Fruit fly (Drosophila melanogaster) whole organism, embryonic: ENCODE data around the gene CG5381.

Source experiments
- ATbp ChIP-seq: fragments of 200-800 bp; sonication (Bioruptor generic); optimal IDR thresholded peaks from 2 replicates; lab custom pipeline; 2017; ENCODE audit warnings: missing biosample characterization, mild to moderate bottlenecking, missing genetic modification characterization, missing genetic modification reagents
- CG10147 ChIP-seq: fragments of 200-800 bp; sonication (Bioruptor generic); optimal IDR thresholded peaks from 2 replicates; lab custom pipeline; 2019; ENCODE audit warnings: missing biosample characterization, mild to moderate bottlenecking, missing genetic modification characterization, moderate library complexity
- CG10959 ChIP-seq: fragments of 200-800 bp; sonication (Bioruptor generic); IDR thresholded peaks from 2 replicates; pipeline ENCODE4 v1.3.6; 2022; ENCODE audit warnings: missing biosample characterization, missing genetic modification characterization
- CG12391 ChIP-seq: fragments of 200-800 bp; sonication (Bioruptor generic); optimal IDR thresholded peaks from 3 replicates; lab custom pipeline; 2018; ENCODE audit warnings: missing biosample characterization, mild to moderate bottlenecking, missing genetic modification characterization, moderate library complexity
- CG12942 ChIP-seq: fragments of 200-800 bp; sonication (Bioruptor generic); optimal IDR thresholded peaks from 3 replicates; lab custom pipeline; 2016; ENCODE audit warnings: missing biosample characterization, missing genetic modification characterization
- CG13296 ChIP-seq: fragments of 200-800 bp; sonication (Bioruptor generic); optimal IDR thresholded peaks from 3 replicates; lab custom pipeline; 2018; ENCODE audit warnings: missing biosample characterization, mild to moderate bottlenecking, missing genetic modification characterization
- CG14014 ChIP-seq: fragments of 200-800 bp; sonication (Bioruptor generic); IDR thresholded peaks from 2 replicates; pipeline ENCODE4 v1.3.6; 2022; ENCODE audit warnings: missing biosample characterization, missing genetic modification characterization
- CG14710 ChIP-seq: fragments of 200-800 bp; sonication (Bioruptor generic); optimal IDR thresholded peaks from 3 replicates; lab custom pipeline; 2019; ENCODE audit warnings: missing biosample characterization, mild to moderate bottlenecking, missing genetic modification characterization, moderate library complexity
- CG15073 ChIP-seq: fragments of 200-800 bp; sonication (Bioruptor generic); optimal IDR thresholded peaks from 2 replicates; lab custom pipeline; 2016; ENCODE audit warnings: missing biosample characterization, missing genetic modification characterization
- CG1529 ChIP-seq: fragments of 200-800 bp; sonication (Bioruptor generic); optimal IDR thresholded peaks from 3 replicates; lab custom pipeline; 2018; ENCODE audit warnings: missing biosample characterization, missing genetic modification characterization
- CG18011 ChIP-seq: fragments of 200-800 bp; sonication (Bioruptor generic); optimal IDR thresholded peaks from 2 replicates; lab custom pipeline; 2017; ENCODE audit warnings: missing biosample characterization, missing genetic modification characterization, mild to moderate bottlenecking, moderate library complexity, missing genotype
- CG18262 ChIP-seq: fragments of 200-800 bp; optimal IDR thresholded peaks from 3 replicates; lab custom pipeline; 2019; ENCODE audit warnings: missing biosample characterization, mild to moderate bottlenecking, missing genetic modification characterization, moderate library complexity
- CG2120 ChIP-seq: fragments of 200-800 bp; sonication (Bioruptor generic); optimal IDR thresholded peaks from 3 replicates; lab custom pipeline; 2016; ENCODE audit warnings: missing biosample characterization, missing genetic modification characterization
- CG2202 ChIP-seq: fragments of 200-800 bp; sonication (Bioruptor generic); optimal IDR thresholded peaks from 2 replicates; lab custom pipeline; 2018; ENCODE audit warnings: missing biosample characterization, mild to moderate bottlenecking, missing genetic modification characterization
- CG2875 ChIP-seq: fragments of 200-800 bp; sonication (Bioruptor generic); optimal IDR thresholded peaks from 2 replicates; lab custom pipeline; 2017; ENCODE audit warnings: missing biosample characterization, mild to moderate bottlenecking, missing genetic modification characterization, missing genetic modification reagents
- CG4328 ChIP-seq: fragments of 200-800 bp; sonication (Bioruptor generic); optimal IDR thresholded peaks from 3 replicates; lab custom pipeline; 2017; ENCODE audit warnings: missing biosample characterization, missing genetic modification reagents, missing genetic modification characterization
- CG4707 ChIP-seq: fragments of 200-800 bp; sonication (Bioruptor generic); optimal IDR thresholded peaks from 2 replicates; lab custom pipeline; 2018; ENCODE audit warnings: missing biosample characterization, mild to moderate bottlenecking, missing genetic modification characterization, moderate library complexity
- CG4730 ChIP-seq: fragments of 200-800 bp; sonication (Bioruptor generic); IDR thresholded peaks from 2 replicates; pipeline ENCODE4 v1.3.6; 2022; ENCODE audit warnings: missing biosample characterization, missing genetic modification characterization
- CG5245 ChIP-seq: fragments of 200-800 bp; sonication (Bioruptor generic); optimal IDR thresholded peaks from 3 replicates; lab custom pipeline; 2016; ENCODE audit warnings: missing biosample characterization, missing genetic modification characterization
- CG6689 ChIP-seq: fragments of 200-800 bp; sonication (Bioruptor generic); IDR thresholded peaks from 2 replicates; pipeline ENCODE4 v1.3.6; 2022; ENCODE audit warnings: missing biosample characterization, missing genetic modification characterization
- CG8388 ChIP-seq: fragments of 200-800 bp; sonication (Bioruptor generic); optimal IDR thresholded peaks from 2 replicates; lab custom pipeline; 2019; ENCODE audit warnings: missing biosample characterization, mild to moderate bottlenecking, missing genetic modification characterization, moderate library complexity
- CG8924 ChIP-seq: fragments of 200-800 bp; optimal IDR thresholded peaks from 3 replicates; lab custom pipeline; 2019; ENCODE audit warnings: missing biosample characterization, mild to moderate bottlenecking, missing genetic modification characterization, moderate library complexity
- D ChIP-seq, 2 experiments: fragments of 200-800 bp in 1 of 2; fragments of >200 bp in 1 of 2; sonication (Bioruptor generic) in 1 of 2; optimal IDR thresholded peaks; 2 replicates in 1 of 2; 3 replicates in 1 of 2; lab custom pipeline; 2017; ENCODE audit warnings: mild to moderate bottlenecking in 1 of 2, missing biosample characterization in 1 of 2, missing genetic modification characterization in 1 of 2, missing genetic modification reagents in 1 of 2
- Fer3 ChIP-seq: fragments of 200-800 bp; sonication (Bioruptor generic); optimal IDR thresholded peaks from 2 replicates; lab custom pipeline; 2018; ENCODE audit warnings: missing biosample characterization, mild to moderate bottlenecking, missing genetic modification characterization, moderate library complexity
- Gsc ChIP-seq: fragments of 200-800 bp; sonication (Bioruptor generic); IDR thresholded peaks from 2 replicates; pipeline ENCODE4 v1.3.6; 2022; ENCODE audit warnings: missing biosample characterization, missing genetic modification characterization
- Meics ChIP-seq: fragments of 200-800 bp; sonication (Bioruptor generic); optimal IDR thresholded peaks from 2 replicates; lab custom pipeline; 2017; ENCODE audit warnings: missing biosample characterization, mild to moderate bottlenecking, missing genetic modification characterization
- Pdp1 ChIP-seq, 2 experiments: fragments of 200-800 bp; sonication (Bioruptor generic); optimal IDR thresholded peaks; 3 replicates each; lab custom pipeline; 2016; ENCODE audit warnings: missing biosample characterization in 2 of 2, missing genetic modification characterization in 2 of 2, mild to moderate bottlenecking in 1 of 2, moderate library complexity in 1 of 2
- Sox100B ChIP-seq: fragments of 200-800 bp; sonication (Bioruptor generic); optimal IDR thresholded peaks from 3 replicates; lab custom pipeline; 2018; ENCODE audit warnings: missing biosample characterization, mild to moderate bottlenecking, missing genetic modification characterization
- az2 ChIP-seq: fragments of 200-800 bp; sonication (Bioruptor generic); optimal IDR thresholded peaks from 3 replicates; lab custom pipeline; 2016; ENCODE audit warnings: missing biosample characterization, missing genetic modification characterization
- bsh ChIP-seq, 2 experiments: fragments of 200-800 bp; sonication (Bioruptor generic); optimal IDR thresholded peaks; 2 replicates each; lab custom pipeline; 2017 to 2018; ENCODE audit warnings: mild to moderate bottlenecking in 2 of 2, missing biosample characterization in 2 of 2, missing genetic modification characterization in 2 of 2, moderate library complexity in 1 of 2
- dmrt11E ChIP-seq: fragments of 200-800 bp; sonication (Bioruptor generic); optimal IDR thresholded peaks from 3 replicates; lab custom pipeline; 2018; ENCODE audit warnings: missing biosample characterization, mild to moderate bottlenecking, missing genetic modification characterization, moderate library complexity
- ewg ChIP-seq: fragments of 200-800 bp; sonication (Bioruptor generic); optimal IDR thresholded peaks from 3 replicates; lab custom pipeline; 2017; ENCODE audit warnings: mild to moderate bottlenecking, missing biosample characterization, missing genetic modification reagents, missing genetic modification characterization
- eyg ChIP-seq: fragments of 200-800 bp; sonication (Bioruptor generic); optimal IDR thresholded peaks from 3 replicates; lab custom pipeline; 2016; ENCODE audit warnings: missing biosample characterization, missing genetic modification characterization
- insv ChIP-seq, 2 experiments: fragments of 200-800 bp; sonication (Bioruptor generic); optimal IDR thresholded peaks; 3 replicates each; lab custom pipeline; 2016 to 2018; ENCODE audit warnings: missing biosample characterization in 2 of 2, missing genetic modification characterization in 2 of 2
- kay ChIP-seq: fragments of 200-800 bp; sonication (Bioruptor generic); optimal IDR thresholded peaks from 2 replicates; lab custom pipeline; 2016; ENCODE audit warnings: missing biosample characterization, missing genetic modification characterization
- klu ChIP-seq: fragments of 200-800 bp; sonication (Bioruptor generic); IDR thresholded peaks from 2 replicates; pipeline ENCODE4 v1.3.6; 2022; ENCODE audit warnings: missing biosample characterization, missing genetic modification characterization
- lola ChIP-seq, 3 experiments: fragments of >200 bp in 2 of 3; fragments of 200-800 bp in 1 of 3; sonication (Bioruptor generic) in 1 of 3; optimal IDR thresholded peaks; 2 replicates each; lab custom pipeline; 2017 to 2019; ENCODE audit warnings: missing biosample characterization in 3 of 3, missing genetic modification characterization in 3 of 3, mild to moderate bottlenecking in 1 of 3, moderate library complexity in 1 of 3
- nerfin-1 ChIP-seq: fragments of 200-800 bp; sonication (Bioruptor generic); optimal IDR thresholded peaks from 3 replicates; lab custom pipeline; 2019; ENCODE audit warnings: missing biosample characterization, mild to moderate bottlenecking, missing genetic modification characterization, moderate library complexity
- nmo ChIP-seq: fragments of 200-800 bp; sonication (Bioruptor generic); optimal IDR thresholded peaks from 2 replicates; lab custom pipeline; 2018; ENCODE audit warnings: missing biosample characterization, mild to moderate bottlenecking, missing genetic modification characterization, moderate library complexity
- phol ChIP-seq: fragments of 200-800 bp; sonication (Bioruptor generic); optimal IDR thresholded peaks from 3 replicates; lab custom pipeline; 2018; ENCODE audit warnings: missing biosample characterization, mild to moderate bottlenecking, missing genetic modification characterization, moderate library complexity
- pros ChIP-seq: fragments of 200-800 bp; sonication (Bioruptor generic); optimal IDR thresholded peaks from 3 replicates; lab custom pipeline; 2019; ENCODE audit warnings: missing biosample characterization, mild to moderate bottlenecking, missing genetic modification characterization, moderate library complexity
- psq ChIP-seq: fragments of 200-800 bp; sonication (Bioruptor generic); optimal IDR thresholded peaks from 2 replicates; lab custom pipeline; 2017; ENCODE audit warnings: missing biosample characterization, missing genetic modification characterization
- scrt ChIP-seq: fragments of 200-800 bp; sonication (Bioruptor generic); optimal IDR thresholded peaks from 2 replicates; lab custom pipeline; 2018; ENCODE audit warnings: missing biosample characterization, mild to moderate bottlenecking, missing genetic modification characterization, moderate library complexity
- sisA ChIP-seq: fragments of 200-800 bp; sonication (Bioruptor generic); IDR thresholded peaks from 2 replicates; pipeline ENCODE4 v1.3.6; 2022; ENCODE audit warnings: missing biosample characterization, missing genetic modification characterization
- ssp ChIP-seq: fragments of 200-800 bp; sonication (Bioruptor generic); IDR thresholded peaks from 2 replicates; pipeline ENCODE4 v1.3.6; 2022; ENCODE audit warnings: missing biosample characterization, missing genetic modification characterization
- tgo ChIP-seq: fragments of 200-800 bp; sonication (Bioruptor generic); IDR thresholded peaks from 3 replicates; pipeline ENCODE4 v1.3.6; 2022; ENCODE audit warnings: missing biosample characterization, missing genetic modification characterization
- toy ChIP-seq: fragments of 200-800 bp; sonication (Bioruptor generic); IDR thresholded peaks from 2 replicates; pipeline ENCODE4 v1.3.6; 2022; ENCODE audit warnings: missing biosample characterization, missing genetic modification characterization
- unpg ChIP-seq: fragments of 200-800 bp; sonication (Bioruptor generic); optimal IDR thresholded peaks from 3 replicates; lab custom pipeline; 2018; ENCODE audit warnings: missing biosample characterization, mild to moderate bottlenecking, missing genetic modification characterization, moderate library complexity
- vfl ChIP-seq: fragments of 200-800 bp; sonication (Bioruptor generic); optimal IDR thresholded peaks from 2 replicates; lab custom pipeline; 2016; ENCODE audit warnings: missing biosample characterization, missing genetic modification characterization

The CG5381 gene

dm6 chr2L:10351130-10351529 is 28.2 kb upstream of the CG5381 start (continued):
- TF ChIP-seq tgo (peak; percentile 36; the same call in 1 of the 3 replicates), unpg (GFP tag; lab: Kevin White, UChicago) (no peak), D (optimal IDR thresholded peaks at IDR 0.05; lab: Kevin White, UChicago) (no peak), D (GFP tag; optimal IDR thresholded peaks at IDR 0.05; lab: Kevin White, UChicago) (peak; percentile 20), CG13296 (GFP tag; lab: Kevin White, UChicago) (no peak), CG14014 (GFP tag; lab: Robert Waterston, UW) (no peak), CG8924 (peak; percentile 17), lola (GFP tag; optimal IDR thresholded peaks at IDR 0.05; lab: Kevin White, UChicago) (peak in 1 of 3 experiments; percentile 79), CG2120 (no peak), CG4707 (GFP tag; lab: Kevin White, UChicago) (no peak), toy (GFP tag; lab: Robert Waterston, UW) (no peak), CG14710 (peak; percentile 48), Fer3 (no peak), CG2202 (tag; lab: Kevin White, UChicago) (peak; percentile 12), CG15073 (no peak), nerfin-1 (tag; lab: Kevin White, UChicago) (peak; percentile 20), az2 (GFP tag; lab: Kevin White, UChicago) (peak; percentile 14), CG12942 (no peak), CG10959 (no peak), CG2875 (GFP tag; lab: Kevin White, UChicago) (peak; percentile 18), dmrt11E (tag; lab: Kevin White, UChicago) (peak; percentile 65), CG10147 (GFP tag; lab: Kevin White, UChicago) (no peak), Pdp1 (GFP tag; optimal IDR thresholded peaks at IDR 0.05; lab: Kevin White, UChicago) (no peak), scrt (no peak), phol (tag; lab: Kevin White, UChicago) (peak; percentile 45), Meics (GFP tag; lab: Kevin White, UChicago) (no peak), psq (GFP tag; lab: Kevin White, UChicago) (no peak), insv (GFP tag; optimal IDR thresholded peaks at IDR 0.05; lab: Kevin White, UChicago) (no peak), CG1529 (GFP tag; lab: Kevin White, UChicago) (peak; percentile 20), CG8388 (GFP tag; lab: Kevin White, UChicago) (peak; percentile 29), CG4328 (GFP tag; lab: Kevin White, UChicago) (no peak), eyg (no peak), CG4730 (GFP tag; lab: Robert Waterston, UW) (0 out of 2 replicates have a peak, but pooled peaks have one; percentile 9), pros (GFP tag; lab: Kevin White, UChicago) (peak; percentile 33), bsh (GFP tag; optimal IDR thresholded peaks at IDR 0.05; lab: Kevin White, UChicago) (peak in 1 of 2 experiments; percentile 51), ewg (GFP tag; lab: Kevin White, UChicago) (peak; percentile 13), vfl (no peak), ATbp (GFP tag; lab: Kevin White, UChicago) (no peak), kay (no peak), CG5245 (GFP tag; lab: Kevin White, UChicago) (no peak), Gsc (GFP tag; lab: Robert Waterston, UW) (no peak), klu (GFP tag; lab: Robert Waterston, UW) (no peak), CG12391 (tag; lab: Kevin White, UChicago) (peak; percentile 23), ssp (GFP tag; lab: Robert Waterston, UW) (no peak), Sox100B (GFP tag; lab: Kevin White, UChicago) (peak; percentile 6), sisA (no peak), nmo (GFP tag; lab: Kevin White, UChicago) (peak; percentile 29), CG18011 (GFP tag; lab: Kevin White, UChicago) (no peak), CG6689 (GFP tag; lab: Robert Waterston, UW) (peak; percentile 38; the same call in 1 of the 2 replicates), CG18262 (peak; percentile 63)
